Fruit fly (Drosophila melanogaster) Kc167 (cell line): Measurements from ENCODE around the gene CG8236.

Experiments used
- Myc ChIP-seq: fragments of >200 bp; optimal IDR thresholded peaks from 2 replicates; lab custom pipeline; 2017; ENCODE audit warnings: missing external identifiers
- Sin3A ChIP-seq: fragments of >200 bp; optimal IDR thresholded peaks from 2 replicates; lab custom pipeline; 2018; ENCODE audit warnings: missing external identifiers
- h ChIP-seq: fragments of >200 bp; optimal IDR thresholded peaks from 3 replicates; lab custom pipeline; 2018; ENCODE audit warnings: missing external identifiers
- insv ChIP-seq: fragments of >200 bp; optimal IDR thresholded peaks from 3 replicates; lab custom pipeline; 2018; ENCODE audit warnings: missing external identifiers
- psq ChIP-seq: fragments of >200 bp; optimal IDR thresholded peaks from 2 replicates; lab custom pipeline; 2017; ENCODE audit warnings: missing external identifiers
- ttk ChIP-seq: sonication (Bioruptor generic); optimal IDR thresholded peaks from 2 replicates; lab custom pipeline; 2017; ENCODE audit warnings: missing external identifiers

CG8236 gene

DNA sequence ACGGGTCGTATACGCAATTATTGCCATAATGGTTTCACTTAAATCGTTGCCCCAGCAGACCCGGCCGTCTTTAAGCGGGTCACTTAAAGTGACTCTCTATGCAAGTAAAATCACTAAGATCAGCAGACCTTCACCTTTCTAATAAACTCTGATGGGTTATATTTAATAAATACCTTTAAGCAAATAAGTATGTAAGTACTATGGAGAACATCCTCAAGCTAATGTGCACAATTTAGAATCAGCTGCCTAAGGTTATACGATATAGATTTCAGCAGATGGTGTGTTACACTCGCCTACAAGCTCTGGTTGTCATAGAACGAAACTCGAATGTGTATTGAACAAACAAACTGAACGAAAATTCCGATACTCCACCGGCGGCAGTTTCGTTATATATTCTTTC, at the start of gene CG8236:
Gene CG8236, plus strand, starts transcription at position 301 of the 400 bp plus-strand sequence.
- TF ChIP-seq insv (lab: Kevin White, UChicago) (no peak), psq (lab: Kevin White, UChicago) (no peak), h (lab: Kevin White, UChicago) (no peak), Sin3A (no peak)

- no peak for TF ChIP-seq Myc
- no peak for TF ChIP-seq Sin3A
- no peak for TF ChIP-seq ttk (lab: Kevin White, UChicago)
- TF ChIP-seq h (lab: Kevin White, UChicago): no peak
- no peak for TF ChIP-seq insv (lab: Kevin White, UChicago)
- TF ChIP-seq psq (lab: Kevin White, UChicago): no peak
These were observed 48.1 kb upstream of the CG8236 start, which contains the start of gene CG8136 for dm6 chr3R:8721071-8721470. Gene CG8136, plus strand, starts transcription at chr3R:8721371.

DNA sequence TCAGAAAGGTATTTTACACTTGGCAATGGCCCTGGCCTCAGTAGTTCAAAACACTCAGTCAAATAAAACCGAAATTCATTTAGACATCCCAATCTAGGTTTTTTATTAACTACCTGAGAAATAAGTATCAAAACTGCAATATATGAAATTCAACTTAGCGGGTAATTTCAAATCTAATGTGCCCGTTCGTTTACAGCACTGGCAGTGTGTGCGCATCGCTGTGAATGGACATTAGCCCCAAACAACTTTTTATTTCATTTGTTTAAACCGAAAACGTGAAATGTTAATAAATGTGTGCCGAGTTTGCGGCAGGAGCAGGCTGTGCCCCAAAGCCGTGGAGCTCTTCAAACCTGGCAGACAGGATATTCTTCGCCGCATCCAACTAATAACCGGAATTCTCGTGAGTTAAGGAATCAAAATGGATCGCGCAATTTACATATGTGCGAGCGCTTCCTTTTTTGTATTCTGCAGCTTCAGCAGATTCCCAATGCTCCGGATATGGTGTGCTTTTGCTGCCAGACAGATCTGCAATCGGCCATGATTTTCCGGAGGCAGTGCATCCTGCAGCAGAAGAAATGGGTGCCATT, 46.1 kb upstream of the CG8236 start, which contains the start of gene nom:
Gene nom, plus strand, starts transcription at position 213 of the 587 bp plus-strand sequence.
- no peak for TF ChIP-seq Myc
- no peak for TF ChIP-seq Sin3A
- TF ChIP-seq h (lab: Kevin White, UChicago): no peak
- no peak for TF ChIP-seq insv (lab: Kevin White, UChicago)
- no peak for TF ChIP-seq psq (lab: Kevin White, UChicago)
- no peak for TF ChIP-seq ttk (lab: Kevin White, UChicago)

dm6 chr3R:8725179-8725578, 44.0 kb upstream of the CG8236 start, which contains the start of gene ouib:
Gene ouib, plus strand, starts transcription at chr3R:8725479.
- TF ChIP-seq Sin3A (no peak), ttk (lab: Kevin White, UChicago) (no peak), h (lab: Kevin White, UChicago) (no peak), insv (lab: Kevin White, UChicago) (no peak), psq (lab: Kevin White, UChicago) (no peak), Myc (no peak)

- TF ChIP-seq Myc (no peak), insv (lab: Kevin White, UChicago) (no peak), ttk (lab: Kevin White, UChicago) (no peak), Sin3A (no peak), psq (lab: Kevin White, UChicago) (no peak), h (lab: Kevin White, UChicago) (no peak)
These were observed 42.6 kb upstream of the CG8236 start, which contains the start of gene CG8159 for dm6 chr3R:8726632-8727031. Gene CG8159, plus strand, starts transcription at chr3R:8726854.

dm6 chr3R:8729542-8729941, 39.7 kb upstream of the CG8236 start, which contains the start of gene ranshi:
Gene ranshi, minus strand, starts transcription at chr3R:8729693.
- TF ChIP-seq psq (lab: Kevin White, UChicago) (no peak), Sin3A (no peak), h (lab: Kevin White, UChicago) (no peak), ttk (lab: Kevin White, UChicago) (no peak), Myc (no peak), insv (lab: Kevin White, UChicago) (no peak)

DNA sequence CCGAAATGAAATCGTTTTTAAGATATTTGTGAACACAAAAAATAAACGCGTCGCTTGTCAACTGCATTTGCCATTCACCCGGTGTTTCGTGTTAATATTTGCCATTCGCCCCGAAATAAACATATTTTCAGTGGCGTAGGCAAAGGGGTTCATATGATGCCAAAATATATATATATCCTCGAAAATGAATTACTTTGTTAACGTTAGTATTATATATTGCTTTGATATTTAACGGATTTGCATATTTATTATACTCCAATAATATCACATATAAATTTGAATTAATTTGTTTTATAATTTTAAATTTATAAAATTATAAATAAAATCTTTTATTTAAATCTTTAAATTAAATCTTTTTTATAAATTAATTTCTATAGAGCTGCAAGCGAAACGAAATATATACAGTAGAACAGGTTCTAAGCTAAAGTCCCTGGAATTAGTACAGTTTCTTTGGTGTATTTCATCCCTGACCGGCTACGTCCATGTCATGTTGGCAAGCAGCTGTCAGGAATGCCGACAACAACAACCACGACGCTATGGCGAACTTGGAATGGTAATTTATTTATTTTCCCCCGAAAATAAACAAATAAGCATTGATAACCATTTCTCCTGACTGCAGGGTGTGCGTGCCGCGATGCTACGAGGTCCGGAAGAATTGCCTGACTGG, 37.5 kb upstream of the CG8236 start, which contains the start of the genes M1BP and CG8202:
Gene M1BP, minus strand, starts transcription at position 102 of the 667 bp plus-strand sequence.
Gene CG8202, plus strand, starts transcription at position 495 of the 667 bp plus-strand sequence.
- TF ChIP-seq h (lab: Kevin White, UChicago): no peak
- TF ChIP-seq ttk (lab: Kevin White, UChicago): no peak
- no peak for TF ChIP-seq psq (lab: Kevin White, UChicago)
- no peak for TF ChIP-seq insv (lab: Kevin White, UChicago)
- no peak for TF ChIP-seq Sin3A
- TF ChIP-seq Myc: no peak

- TF ChIP-seq insv (lab: Kevin White, UChicago) (no peak), psq (lab: Kevin White, UChicago) (no peak), ttk (lab: Kevin White, UChicago) (no peak), h (lab: Kevin White, UChicago) (no peak), Sin3A (no peak), Myc (no peak)
These were observed 29.9 kb upstream of the CG8236 start for dm6 chr3R:8739161-8739783.

dm6 chr3R:8740118-8740517, 29.1 kb upstream of the CG8236 start:
- TF ChIP-seq psq (lab: Kevin White, UChicago) (no peak), insv (lab: Kevin White, UChicago) (no peak), Sin3A (no peak), h (lab: Kevin White, UChicago) (no peak), Myc (no peak), ttk (lab: Kevin White, UChicago) (no peak)

dm6 chr3R:8741248-8741647, 27.9 kb upstream of the CG8236 start:
- no peak for TF ChIP-seq h (lab: Kevin White, UChicago)
- no peak for TF ChIP-seq ttk (lab: Kevin White, UChicago)
- no peak for TF ChIP-seq psq (lab: Kevin White, UChicago)
- no peak for TF ChIP-seq insv (lab: Kevin White, UChicago)
- TF ChIP-seq Myc: no peak
- TF ChIP-seq Sin3A: no peak

- no peak for TF ChIP-seq h (lab: Kevin White, UChicago)
- TF ChIP-seq insv (lab: Kevin White, UChicago): no peak
- no peak for TF ChIP-seq ttk (lab: Kevin White, UChicago)
- no peak for TF ChIP-seq Myc
- TF ChIP-seq psq (lab: Kevin White, UChicago): no peak
- no peak for TF ChIP-seq Sin3A
These were observed 27.3 kb upstream of the CG8236 start for dm6 chr3R:8741941-8742340.
